Worm (Caenorhabditis elegans) whole organism, mixed stage, embryonic: ENCODE measurements around the gene clec-228.

Source experiments
- ces-1 ChIP-seq: fragments of 150-350 bp; optimal IDR thresholded peaks from 2 replicates; lab custom pipeline; 2014; ENCODE audit warnings: missing biosample characterization, missing genetic modification reagents, missing genetic modification characterization
- elt-3 ChIP-seq: fragments of 150-350 bp; optimal IDR thresholded peaks from 2 replicates; lab custom pipeline; 2014; ENCODE audit warnings: missing biosample characterization, missing genetic modification characterization
- mep-1 ChIP-seq: fragments of 150-350 bp; optimal IDR thresholded peaks from 2 replicates; lab custom pipeline; 2017; ENCODE audit warnings: missing biosample characterization, missing genetic modification reagents, missing genetic modification characterization, inconsistent platforms
- nhr-237 ChIP-seq: fragments of 150-350 bp; optimal IDR thresholded peaks from 2 replicates; lab custom pipeline; 2014; ENCODE audit warnings: missing biosample characterization, missing genetic modification characterization

DNA sequence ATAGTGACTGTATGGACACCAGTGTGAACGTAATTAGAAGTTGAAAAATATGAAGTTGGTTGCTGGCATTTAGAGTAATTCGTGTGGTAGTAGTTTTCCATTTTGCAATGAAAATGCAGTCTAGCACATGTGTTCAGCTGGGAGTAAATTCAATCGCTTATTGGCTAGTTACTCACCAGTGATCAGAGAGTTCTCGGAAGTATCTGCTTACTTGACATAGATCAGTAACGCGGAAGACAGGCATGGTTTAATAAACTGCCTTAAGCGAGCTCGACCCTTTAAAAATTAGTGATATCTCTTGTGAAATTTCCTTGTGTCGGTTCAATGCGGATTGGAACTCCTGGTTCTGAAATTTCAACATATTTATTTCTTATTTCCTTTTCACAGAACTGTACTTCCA, 37.0 kb upstream of the clec-228 start, which contains the start of gene srh-52:
- TF ChIP-seq mep-1 (tag; lab: Kevin White, UChicago): no peak
- TF ChIP-seq ces-1 (GFP tag; lab: Kevin White, UChicago): no peak
- TF ChIP-seq elt-3 (tag; lab: Kevin White, UChicago): no peak
- no peak for TF ChIP-seq nhr-237 (tag; lab: Kevin White, UChicago)
